Worm (Caenorhabditis elegans) whole organism, L1 larva: ENCODE measurements around the gene srw-97.

ENCODE experiments used
- C04F5.9 ChIP-seq: sonication (generic microtip); optimal IDR thresholded peaks from 2 replicates; lab custom pipeline; 2016; ENCODE audit warnings: missing genetic modification characterization, missing compliant biosample characterization
- C16A3.4 ChIP-seq: fragments of 150-350 bp; optimal IDR thresholded peaks from 2 replicates; lab custom pipeline; 2014; ENCODE audit warnings: missing biosample characterization, missing genetic modification characterization
- aha-1 ChIP-seq: fragments of 150-350 bp; optimal IDR thresholded peaks from 2 replicates; lab custom pipeline; 2014; ENCODE audit warnings: missing biosample characterization, missing genetic modification characterization
- alr-1 ChIP-seq: fragments of 200-800 bp; sonication (Bioruptor generic); optimal IDR thresholded peaks from 2 replicates; lab custom pipeline; 2018; ENCODE audit warnings: borderline replicate concordance, mild to moderate bottlenecking, missing genetic modification characterization, missing compliant biosample characterization
- blmp-1 ChIP-seq: fragments of 150-350 bp; optimal IDR thresholded peaks from 2 replicates; lab custom pipeline; 2014; ENCODE audit warnings: missing biosample characterization, missing genetic modification characterization
- ceh-90 ChIP-seq: sonication (generic microtip); optimal IDR thresholded peaks from 2 replicates; lab custom pipeline; 2016; ENCODE audit warnings: missing genetic modification characterization, missing compliant biosample characterization
- ces-1 ChIP-seq: fragments of 150-350 bp; optimal IDR thresholded peaks from 2 replicates; lab custom pipeline; 2014; ENCODE audit warnings: missing biosample characterization, missing genetic modification reagents, missing genetic modification characterization
- dpl-1 ChIP-seq, 3 experiments: fragments of 150-350 bp in 2 of 3; sonication (generic microtip) in 1 of 3; optimal IDR thresholded peaks; 2 replicates each; lab custom pipeline; 2014 to 2017; ENCODE audit warnings: missing biosample characterization in 3 of 3, missing genetic modification characterization in 3 of 3, missing genetic modification reagents in 3 of 3
- efl-1 ChIP-seq, 4 experiments: fragments of 150-350 bp; optimal IDR thresholded peaks in 3 of 4; peaks in 1 of 4; 1 replicate in 1 of 4; 2 replicates in 3 of 4; lab custom pipeline; 2014; ENCODE audit warnings: missing biosample characterization in 2 of 4, missing genetic modification characterization in 2 of 4, missing genetic modification reagents in 2 of 4
- efl-3 ChIP-seq: fragments of 200-800 bp; sonication (Bioruptor generic); optimal IDR thresholded peaks from 2 replicates; lab custom pipeline; 2018; ENCODE audit warnings: mild to moderate bottlenecking, missing genetic modification characterization, missing compliant biosample characterization
- egl-27 ChIP-seq, 2 experiments: fragments of 150-350 bp in 1 of 2; sonication (generic microtip); optimal IDR thresholded peaks; 3 replicates each; lab custom pipeline; 2017 to 2018; ENCODE audit warnings: missing biosample characterization in 2 of 2, missing genetic modification characterization in 2 of 2, missing genetic modification reagents in 2 of 2
- fkh-10 ChIP-seq: sonication (generic microtip); optimal IDR thresholded peaks from 2 replicates; lab custom pipeline; 2017; ENCODE audit warnings: missing biosample characterization, missing genetic modification reagents, missing genetic modification characterization
- fkh-4 ChIP-seq: sonication (generic microtip); optimal IDR thresholded peaks from 2 replicates; lab custom pipeline; 2016; ENCODE audit warnings: missing compliant biosample characterization, missing genetic modification characterization, borderline replicate concordance
- fkh-8 ChIP-seq: sonication (generic microtip); optimal IDR thresholded peaks from 2 replicates; lab custom pipeline; 2016; ENCODE audit warnings: mild to moderate bottlenecking, missing genetic modification characterization, missing compliant biosample characterization
- fos-1 ChIP-seq: fragments of 150-350 bp; optimal IDR thresholded peaks from 2 replicates; lab custom pipeline; 2014; ENCODE audit warnings: missing biosample characterization, missing genetic modification characterization
- grh-1 ChIP-seq: fragments of 200-800 bp; sonication (Bioruptor generic); IDR thresholded peaks from 2 replicates; pipeline ENCODE4 v1.3.6; 2022; ENCODE audit warnings: missing genetic modification reagents, missing genetic modification characterization, missing compliant biosample characterization
- irx-1 ChIP-seq: sonication (generic microtip); optimal IDR thresholded peaks from 2 replicates; lab custom pipeline; 2016; ENCODE audit warnings: missing genetic modification characterization, missing compliant biosample characterization
- lin-35 ChIP-seq, 2 experiments: fragments of 150-350 bp; optimal IDR thresholded peaks; 2 replicates each; lab custom pipeline; 2014; ENCODE audit warnings: missing biosample characterization in 2 of 2, missing genetic modification characterization in 2 of 2, missing genetic modification reagents in 2 of 2
- lin-39 ChIP-seq: fragments of 150-350 bp; optimal IDR thresholded peaks from 2 replicates; lab custom pipeline; 2014; ENCODE audit warnings: missing biosample characterization, missing genetic modification reagents, missing genetic modification characterization
- lir-3 ChIP-seq: sonication (generic microtip); optimal IDR thresholded peaks from 2 replicates; lab custom pipeline; 2016; ENCODE audit warnings: mild to moderate bottlenecking, missing genetic modification characterization, moderate library complexity, missing compliant biosample characterization; ENCODE audit not compliant: poor library complexity
- mab-9 ChIP-seq: fragments of 200-800 bp; sonication (Bioruptor generic); IDR thresholded peaks from 2 replicates; pipeline ENCODE4 v1.3.6; 2022; ENCODE audit warnings: missing genetic modification reagents, missing genetic modification characterization, missing compliant biosample characterization
- mdl-1 ChIP-seq, 2 experiments: fragments of 150-350 bp; optimal IDR thresholded peaks; 2 replicates each; lab custom pipeline; 2014 to 2017; ENCODE audit warnings: missing biosample characterization in 2 of 2, missing genetic modification characterization in 2 of 2, inconsistent platforms in 1 of 2
- mep-1 ChIP-seq: fragments of 150-350 bp; optimal IDR thresholded peaks from 2 replicates; lab custom pipeline; 2014; ENCODE audit warnings: missing biosample characterization, missing genetic modification characterization
- nhr-11 ChIP-seq: fragments of 150-350 bp; optimal IDR thresholded peaks from 2 replicates; lab custom pipeline; 2014; ENCODE audit warnings: missing biosample characterization, missing genetic modification characterization
- nhr-19 ChIP-seq: fragments of 200-800 bp; sonication (Bioruptor generic); conservative IDR thresholded peaks from 2 replicates; pipeline ENCODE4 v1.3.6; 2022; ENCODE audit warnings: missing genetic modification characterization, missing compliant biosample characterization
- nhr-20 ChIP-seq: sonication (generic microtip); optimal IDR thresholded peaks from 2 replicates; lab custom pipeline; 2016; ENCODE audit warnings: mild to moderate bottlenecking, missing genetic modification characterization, missing compliant biosample characterization
- nhr-76 ChIP-seq: sonication (generic microtip); optimal IDR thresholded peaks from 2 replicates; lab custom pipeline; 2017; ENCODE audit warnings: missing biosample characterization, missing genetic modification characterization
- nhr-85 ChIP-seq: sonication (generic microtip); peaks from one replicate; lab custom pipeline; 2016; ENCODE audit warnings: missing genetic modification characterization, inconsistent platforms, missing compliant biosample characterization
- nhr-90 ChIP-seq: sonication (generic microtip); optimal IDR thresholded peaks from 2 replicates; lab custom pipeline; 2016; ENCODE audit warnings: mild to moderate bottlenecking, missing genetic modification characterization, missing compliant biosample characterization; ENCODE audit not compliant: poor library complexity
- pag-3 ChIP-seq: sonication (generic microtip); optimal IDR thresholded peaks from 2 replicates; lab custom pipeline; 2017; ENCODE audit warnings: missing genetic modification characterization, mild to moderate bottlenecking, missing compliant biosample characterization, antibody characterized with exemption, borderline replicate concordance; ENCODE audit not compliant: insufficient read depth
- pax-3 ChIP-seq: fragments of 200-800 bp; sonication (Bioruptor generic); optimal IDR thresholded peaks from 2 replicates; lab custom pipeline; 2018; ENCODE audit warnings: mild to moderate bottlenecking, missing genetic modification characterization, moderate library complexity, missing compliant biosample characterization
- rnt-1 ChIP-seq: sonication (generic microtip); optimal IDR thresholded peaks from 2 replicates; lab custom pipeline; 2016; ENCODE audit warnings: mild to moderate bottlenecking, missing genetic modification characterization, moderate library complexity, missing compliant biosample characterization
- sptf-1 ChIP-seq: fragments of 150-350 bp; optimal IDR thresholded peaks from 2 replicates; lab custom pipeline; 2014; ENCODE audit warnings: missing biosample characterization, missing genetic modification characterization
- swsn-7 ChIP-seq: sonication (generic microtip); optimal IDR thresholded peaks from 2 replicates; lab custom pipeline; 2016; ENCODE audit warnings: missing genetic modification characterization, missing compliant biosample characterization
- tbx-2 ChIP-seq: sonication (generic microtip); optimal IDR thresholded peaks from 2 replicates; lab custom pipeline; 2016; ENCODE audit warnings: missing genetic modification characterization, missing compliant biosample characterization
- unc-30 ChIP-seq: sonication (generic microtip); optimal IDR thresholded peaks from 2 replicates; lab custom pipeline; 2017; ENCODE audit warnings: missing biosample characterization, missing genetic modification characterization
- unc-86 ChIP-seq: sonication (generic microtip); optimal IDR thresholded peaks from 2 replicates; lab custom pipeline; 2016; ENCODE audit warnings: missing genetic modification characterization, missing compliant biosample characterization
- zag-1 ChIP-seq: fragments of 150-350 bp; optimal IDR thresholded peaks from 2 replicates; lab custom pipeline; 2014; ENCODE audit warnings: missing biosample characterization, missing genetic modification characterization
- ztf-11 ChIP-seq, 2 experiments: sonication (generic microtip); optimal IDR thresholded peaks; 2 replicates each; lab custom pipeline; 2016 to 2017; ENCODE audit warnings: missing genetic modification characterization in 2 of 2, missing biosample characterization in 1 of 2, missing compliant biosample characterization in 1 of 2

srw-97 gene

ce11 chrII:1692827-1693226 is 24.0 kb upstream of the srw-97 start, which contains the start of gene fbxc-21:
fbxc-21 (minus strand) TSS chrII:1692927.
- TF ChIP-seq lin-39 (tag; lab: Kevin White, UChicago) (no peak), efl-1 (optimal IDR thresholded peaks at IDR 0.05; lab: Kevin White, UChicago) (no peak), efl-1 (GFP tag; optimal IDR thresholded peaks at IDR 0.05 in 1 of 2; lab: Kevin White, UChicago) (no peak), tbx-2 (no peak), alr-1 (tag; lab: Kevin White, UChicago) (no peak), efl-3 (GFP tag; lab: Kevin White, UChicago) (no peak), mep-1 (no peak)

ce11 chrII:1691011-1691410 is 22.2 kb upstream of the srw-97 start, which contains the start of gene fbxc-22:
fbxc-22 (minus strand) TSS chrII:1691111.
- TF ChIP-seq C04F5.9 (tag; lab: Kevin White, UChicago) (no peak), C16A3.4 (tag; lab: Kevin White, UChicago) (no peak), grh-1 (GFP tag; lab: Robert Waterston, UW) (no peak), zag-1 (no peak), fkh-8 (tag; lab: Kevin White, UChicago) (no peak), swsn-7 (tag; lab: Kevin White, UChicago) (no peak), nhr-20 (no peak), mdl-1 (tag; optimal IDR thresholded peaks at IDR 0.05; lab: Kevin White, UChicago) (no peak), unc-30 (tag; lab: Kevin White, UChicago) (no peak), lir-3 (tag; lab: Kevin White, UChicago) (no peak), nhr-76 (tag; lab: Kevin White, UChicago) (no peak), rnt-1 (tag; lab: Kevin White, UChicago) (no peak), aha-1 (tag; lab: Kevin White, UChicago) (no peak), blmp-1 (tag; lab: Kevin White, UChicago) (no peak), mep-1 (no peak), dpl-1 (GFP tag; optimal IDR thresholded peaks at IDR 0.05; lab: Kevin White, UChicago) (no peak), mab-9 (GFP tag; lab: Robert Waterston, UW) (no peak), ceh-90 (tag; lab: Kevin White, UChicago) (no peak)

ce11 chrII:1688813-1689212 is 20.0 kb upstream of the srw-97 start, which contains the start of the genes fbxb-18 and fbxb-19:
fbxb-18 (minus strand) TSS chrII:1688913.
fbxb-19 (minus strand) TSS chrII:1689181.
- no peak for TF ChIP-seq ces-1 (GFP tag; lab: Kevin White, UChicago)
- no peak for TF ChIP-seq lin-35 (GFP tag; optimal IDR thresholded peaks at IDR 0.05; lab: Kevin White, UChicago)
- TF ChIP-seq nhr-11 (tag; lab: Kevin White, UChicago): no peak
- TF ChIP-seq, all 84 proteins: peak for 0

- TF ChIP-seq nhr-90 (tag; lab: Kevin White, UChicago) (no peak), fkh-8 (tag; lab: Kevin White, UChicago) (no peak), fos-1 (tag; lab: Kevin White, UChicago) (no peak), pax-3 (tag; lab: Kevin White, UChicago) (no peak), nhr-85 (no peak), egl-27 (tag; optimal IDR thresholded peaks at IDR 0.05; lab: Kevin White, UChicago) (no peak), sptf-1 (tag; lab: Kevin White, UChicago) (no peak), nhr-19 (GFP tag; lab: Robert Waterston, UW) (no peak), unc-86 (tag; lab: Kevin White, UChicago) (no peak), fkh-10 (no peak), mab-9 (GFP tag; lab: Robert Waterston, UW) (no peak), lir-3 (tag; lab: Kevin White, UChicago) (no peak), nhr-20 (no peak), fkh-4 (no peak), irx-1 (tag; lab: Kevin White, UChicago) (no peak), pag-3 (tag; lab: Kevin White, UChicago) (no peak), ztf-11 (tag; optimal IDR thresholded peaks at IDR 0.05; lab: Kevin White, UChicago) (no peak), nhr-76 (tag; lab: Kevin White, UChicago) (no peak)
These were observed 14.9 kb upstream of the srw-97 start, which contains the start of gene fbxb-25 for ce11 chrII:1683742-1684141. fbxb-25 (plus strand) TSS chrII:1684042.
